Worm (Caenorhabditis elegans) whole organism, young adult: ENCODE measurements around the gene F53A9.6.

Source experiments
- Y67H2A.10 ChIP-seq: fragments of 200-800 bp; sonication (Bioruptor generic); conservative IDR thresholded peaks from 2 replicates; pipeline ENCODE4 v1.3.6; 2022; ENCODE audit warnings: missing genetic modification reagents, missing genetic modification characterization, missing compliant biosample characterization
- attf-5 ChIP-seq: fragments of 200-800 bp; sonication (Bioruptor generic); optimal IDR thresholded peaks from 2 replicates; lab custom pipeline; 2018; ENCODE audit warnings: mild to moderate bottlenecking, missing genetic modification characterization, missing compliant biosample characterization
- madf-8 ChIP-seq: fragments of 200-800 bp; sonication (Bioruptor generic); conservative IDR thresholded peaks from 2 replicates; pipeline ENCODE4 v1.3.6; 2022; ENCODE audit warnings: missing genetic modification reagents, missing genetic modification characterization, missing compliant biosample characterization
- nhr-27 ChIP-seq: fragments of 200-800 bp; sonication (Bioruptor generic); optimal IDR thresholded peaks from 2 replicates; lab custom pipeline; 2018; ENCODE audit warnings: mild to moderate bottlenecking, missing genetic modification characterization, moderate library complexity, missing compliant biosample characterization
- somi-1 ChIP-seq: fragments of 200-800 bp; sonication (Bioruptor generic); optimal IDR thresholded peaks from 2 replicates; lab custom pipeline; 2018; ENCODE audit warnings: mild to moderate bottlenecking, missing genetic modification characterization, missing compliant biosample characterization

- TF ChIP-seq nhr-27 (tag; lab: Kevin White, UChicago) (no peak), madf-8 (GFP tag; lab: Robert Waterston, UW) (no peak), attf-5 (GFP tag; lab: Kevin White, UChicago) (no peak), somi-1 (GFP tag; lab: Kevin White, UChicago) (no peak), Y67H2A.10 (no peak)
Observed at ce11 chrX:8750660-8751059, 37.1 kb upstream of the F53A9.6 start, which contains the start of gene asns-2.
